Worm (Caenorhabditis elegans) whole organism, young adult: Measurements from ENCODE around the gene C49A9.4.

Experiments used
- B0019.2 ChIP-seq: fragments of 200-800 bp; sonication (Bioruptor generic); conservative IDR thresholded peaks from 2 replicates; pipeline ENCODE4 v1.3.6; 2022; ENCODE audit warnings: missing genetic modification reagents, missing genetic modification characterization, missing compliant biosample characterization
- D2030.7 ChIP-seq: fragments of 200-800 bp; sonication (Bioruptor generic); IDR thresholded peaks from 2 replicates; pipeline ENCODE4 v1.3.6; 2022; ENCODE audit warnings: missing genetic modification reagents, missing genetic modification characterization, missing compliant biosample characterization
- F37B4.10 ChIP-seq: fragments of 200-800 bp; sonication (Bioruptor generic); IDR thresholded peaks from 2 replicates; pipeline ENCODE4 v1.3.6; 2022; ENCODE audit warnings: missing genetic modification characterization, missing compliant biosample characterization
- F57A8.1 ChIP-seq: fragments of 200-800 bp; sonication (Bioruptor generic); optimal IDR thresholded peaks from 2 replicates; lab custom pipeline; 2018; ENCODE audit warnings: mild to moderate bottlenecking, missing genetic modification characterization, moderate library complexity, missing compliant biosample characterization
- F57C9.4 ChIP-seq: sonication (generic microtip); optimal IDR thresholded peaks from 2 replicates; lab custom pipeline; 2017; ENCODE audit warnings: mild to moderate bottlenecking, missing genetic modification characterization, missing compliant biosample characterization
- K12H6.12 ChIP-seq: fragments of 200-800 bp; sonication (Bioruptor generic); optimal IDR thresholded peaks from 2 replicates; lab custom pipeline; 2018; ENCODE audit warnings: mild to moderate bottlenecking, missing genetic modification characterization, missing compliant biosample characterization
- T26A5.8 ChIP-seq: sonication (generic microtip); optimal IDR thresholded peaks from 2 replicates; lab custom pipeline; 2016; ENCODE audit warnings: missing genetic modification characterization, missing compliant biosample characterization
- Y53G8AR.9 ChIP-seq: fragments of 200-800 bp; sonication (Bioruptor generic); conservative IDR thresholded peaks from 2 replicates; pipeline ENCODE4 v1.3.6; 2022; ENCODE audit warnings: missing genetic modification reagents, missing genetic modification characterization, missing compliant biosample characterization
- Y79H2A.3 ChIP-seq: fragments of 200-800 bp; sonication (Bioruptor generic); conservative IDR thresholded peaks from 2 replicates; pipeline ENCODE4 v1.3.6; 2022; ENCODE audit warnings: missing genetic modification reagents, missing genetic modification characterization, missing compliant biosample characterization
- Y95B8A.8 ChIP-seq: fragments of 200-800 bp; sonication (Bioruptor generic); IDR thresholded peaks from 2 replicates; pipeline ENCODE4 v1.3.6; 2022; ENCODE audit warnings: missing genetic modification reagents, missing genetic modification characterization, missing compliant biosample characterization
- bed-1 ChIP-seq: fragments of 200-800 bp; sonication (Bioruptor generic); IDR thresholded peaks from 2 replicates; pipeline ENCODE4 v1.3.6; 2022; ENCODE audit warnings: missing genetic modification reagents, missing genetic modification characterization, missing compliant biosample characterization
- bed-2 ChIP-seq: fragments of 200-800 bp; sonication (Bioruptor generic); IDR thresholded peaks from 2 replicates; pipeline ENCODE4 v1.3.6; 2022; ENCODE audit warnings: missing genetic modification reagents, missing genetic modification characterization, missing compliant biosample characterization
- ceh-58 ChIP-seq: fragments of 200-800 bp; sonication (Bioruptor generic); IDR thresholded peaks from 2 replicates; pipeline ENCODE4 v1.3.6; 2022; ENCODE audit warnings: missing genetic modification characterization, missing compliant biosample characterization
- efl-1 ChIP-seq: fragments of 150-350 bp; optimal IDR thresholded peaks from 2 replicates; lab custom pipeline; 2014; ENCODE audit warnings: missing biosample characterization, missing genetic modification reagents, missing genetic modification characterization
- egl-18 ChIP-seq: fragments of 200-800 bp; sonication (Bioruptor generic); IDR thresholded peaks from 2 replicates; pipeline ENCODE4 v1.3.6; 2022; ENCODE audit warnings: missing genetic modification reagents, missing genetic modification characterization, missing compliant biosample characterization
- hmg-20 ChIP-seq: fragments of 200-800 bp; sonication (Bioruptor generic); IDR thresholded peaks from 2 replicates; pipeline ENCODE4 v1.3.6; 2022; ENCODE audit warnings: missing genetic modification reagents, missing genetic modification characterization, missing compliant biosample characterization
- lin-40 ChIP-seq: sonication (generic microtip); optimal IDR thresholded peaks from 2 replicates; lab custom pipeline; 2016; ENCODE audit warnings: missing genetic modification characterization, mild to moderate bottlenecking, missing compliant biosample characterization, missing genotype, missing genetic modification reagents
- lir-1 ChIP-seq: fragments of 200-800 bp; sonication (Bioruptor generic); conservative IDR thresholded peaks from 2 replicates; pipeline ENCODE4 v1.3.6; 2022; ENCODE audit warnings: missing genetic modification reagents, missing genetic modification characterization, missing compliant biosample characterization
- lsl-1 ChIP-seq: fragments of 200-800 bp; sonication (Bioruptor generic); optimal IDR thresholded peaks from 2 replicates; lab custom pipeline; 2018; ENCODE audit warnings: mild to moderate bottlenecking, missing genetic modification characterization, moderate library complexity, missing compliant biosample characterization
- madf-3 ChIP-seq: fragments of 200-800 bp; sonication (Bioruptor generic); IDR thresholded peaks from 2 replicates; pipeline ENCODE4 v1.3.6; 2022; ENCODE audit warnings: missing genetic modification reagents, missing genetic modification characterization, missing compliant biosample characterization
- nhr-120 ChIP-seq: fragments of 200-800 bp; sonication (Bioruptor generic); IDR thresholded peaks from 2 replicates; pipeline ENCODE4 v1.3.6; 2022; ENCODE audit warnings: missing genetic modification characterization, missing compliant biosample characterization
- nhr-80 ChIP-seq: sonication (generic microtip); optimal IDR thresholded peaks from 2 replicates; lab custom pipeline; 2016; ENCODE audit warnings: missing genetic modification characterization, missing compliant biosample characterization
- pbrm-1 ChIP-seq: fragments of 200-800 bp; sonication (Bioruptor generic); IDR thresholded peaks from 2 replicates; pipeline ENCODE4 v1.3.6; 2022; ENCODE audit warnings: missing genetic modification reagents, missing genetic modification characterization, missing compliant biosample characterization
- rcor-1 ChIP-seq: fragments of 200-800 bp; sonication (Bioruptor generic); IDR thresholded peaks from 2 replicates; pipeline ENCODE4 v1.3.6; 2022; ENCODE audit warnings: missing genetic modification reagents, missing genetic modification characterization, missing compliant biosample characterization
- rec-8 ChIP-seq, 2 experiments: sonication (generic microtip); optimal IDR thresholded peaks; 2 replicates each; lab custom pipeline; 2016; ENCODE audit warnings: mild to moderate bottlenecking in 2 of 2, missing genetic modification characterization in 2 of 2, missing genetic modification reagents in 2 of 2, missing genotype in 2 of 2, missing biosample characterization in 1 of 2, missing compliant biosample characterization in 1 of 2, moderate library complexity in 1 of 2
- sdz-38 ChIP-seq: sonication (generic microtip); optimal IDR thresholded peaks from 2 replicates; lab custom pipeline; 2016; ENCODE audit warnings: missing genotype, missing genetic modification characterization, missing compliant biosample characterization
- tbp1 ChIP-seq: fragments of 200-800 bp; sonication (Bioruptor generic); optimal IDR thresholded peaks from 2 replicates; lab custom pipeline; 2018; ENCODE audit warnings: mild to moderate bottlenecking, missing genetic modification characterization, missing compliant biosample characterization
- tbx-9 ChIP-seq: sonication (generic microtip); optimal IDR thresholded peaks from 2 replicates; lab custom pipeline; 2016; ENCODE audit warnings: borderline replicate concordance, missing genetic modification characterization, inconsistent platforms, missing compliant biosample characterization
- tlf-1 ChIP-seq: fragments of 200-800 bp; sonication (Bioruptor generic); optimal IDR thresholded peaks from 2 replicates; lab custom pipeline; 2018; ENCODE audit warnings: mild to moderate bottlenecking, missing genetic modification characterization, missing compliant biosample characterization
- unc-130 ChIP-seq: sonication (generic microtip); optimal IDR thresholded peaks from 2 replicates; lab custom pipeline; 2016; ENCODE audit warnings: missing genetic modification reagents, missing genetic modification characterization, missing compliant biosample characterization
- ztf-18 ChIP-seq: sonication (generic microtip); optimal IDR thresholded peaks from 2 replicates; lab custom pipeline; 2016; ENCODE audit warnings: missing genotype, mild to moderate bottlenecking, missing genetic modification characterization, missing compliant biosample characterization
- ztf-22 ChIP-seq: fragments of 200-800 bp; sonication (Bioruptor generic); optimal IDR thresholded peaks from 2 replicates; lab custom pipeline; 2018; ENCODE audit warnings: mild to moderate bottlenecking, missing genetic modification characterization, moderate library complexity, missing compliant biosample characterization
- ztf-25 ChIP-seq: fragments of 200-800 bp; sonication (Bioruptor generic); IDR thresholded peaks from 2 replicates; pipeline ENCODE4 v1.3.6; 2022; ENCODE audit warnings: missing genetic modification reagents, missing genetic modification characterization, missing compliant biosample characterization

Gene C49A9.4

ce11 chrIV:6217066-6217465, 2.4 kb upstream of the C49A9.4 start, which contains the start of gene C49A9.9:
TSS of gene C49A9.9 (plus strand) at chrIV:6217372.
- TF ChIP-seq D2030.7 (GFP tag; lab: Robert Waterston, UW) = no peak
- peak; percentile 40 for TF ChIP-seq nhr-80 (tag; lab: Kevin White, UChicago)

DNA sequence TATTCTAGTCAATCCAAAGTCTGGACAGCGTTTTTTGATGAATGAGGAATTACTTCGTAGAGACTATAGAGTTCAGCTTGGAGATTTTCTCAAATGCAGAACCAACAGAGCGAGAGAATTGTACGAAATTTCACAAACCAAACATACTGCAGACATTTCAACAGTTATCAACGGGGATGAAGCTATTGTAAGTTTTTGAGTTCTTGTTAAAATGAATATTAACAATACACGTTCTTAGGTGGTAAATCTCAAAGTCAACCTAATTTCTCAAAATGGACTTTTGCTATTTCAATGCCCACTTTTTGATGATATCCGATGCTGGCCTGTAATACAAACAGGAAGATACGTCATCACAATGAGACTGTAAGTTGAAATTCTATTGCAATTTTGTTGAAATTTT, 2.0 kb upstream of the C49A9.4 start:
- TF ChIP-seq lir-1 (GFP tag; lab: Robert Waterston, UW) (no peak), F37B4.10 (GFP tag; lab: Robert Waterston, UW) (no peak), Y79H2A.3 (GFP tag; lab: Robert Waterston, UW) (no peak), ztf-25 (GFP tag; lab: Robert Waterston, UW) (no peak), tbp1 (GFP tag; lab: Kevin White, UChicago) (no peak), lsl-1 (no peak), madf-3 (GFP tag; lab: Robert Waterston, UW) (no peak), nhr-120 (GFP tag; lab: Robert Waterston, UW) (no peak), T26A5.8 (no peak), ztf-22 (GFP tag; lab: Kevin White, UChicago) (no peak), F57A8.1 (GFP tag; lab: Kevin White, UChicago) (no peak), ceh-58 (GFP tag; lab: Robert Waterston, UW) (no peak), tlf-1 (GFP tag; lab: Kevin White, UChicago) (no peak), tbx-9 (no peak), pbrm-1 (GFP tag; lab: Robert Waterston, UW) (no peak), B0019.2 (GFP tag; lab: Robert Waterston, UW) (no peak), K12H6.12 (tag; lab: Kevin White, UChicago) (no peak), ztf-18 (tag; lab: Kevin White, UChicago) (no peak)

DNA sequence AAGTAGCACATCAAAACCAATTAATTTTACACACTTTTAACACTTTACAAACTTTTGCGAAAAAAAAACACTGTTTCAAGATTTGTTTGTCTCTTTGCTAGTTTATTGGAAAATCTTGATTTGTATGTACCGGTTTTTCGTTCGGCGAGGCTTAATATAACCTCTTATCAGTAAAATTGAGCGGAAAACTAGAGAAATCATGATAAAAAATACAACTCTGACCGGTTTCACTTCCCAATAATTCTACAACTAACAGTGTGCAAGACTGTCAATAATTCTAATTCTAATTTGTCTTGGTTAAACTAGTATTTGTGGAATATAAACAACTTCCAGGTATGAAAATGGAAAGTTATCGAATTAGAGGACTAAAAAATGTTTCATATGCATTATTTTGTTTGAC, 2.4 kb downstream of the C49A9.4 start, which contains the start of gene C49A9.3:
Gene C49A9.3, plus strand, starts transcription at position 212 of the 400 bp plus-strand sequence.
- TF ChIP-seq Y95B8A.8 (GFP tag; lab: Robert Waterston, UW) = no peak
- no peak for TF ChIP-seq sdz-38
- TF ChIP-seq nhr-80 (tag; lab: Kevin White, UChicago) = peak; percentile 64
- TF ChIP-seq, all 124 proteins: peak for 1

ce11 chrIV:6225143-6225542, 5.7 kb downstream of the C49A9.4 start, which contains the start of gene C49A9.2:
TSS of gene C49A9.2 (plus strand) at chrIV:6225443.
- TF ChIP-seq unc-130 (no peak), rec-8 (tag; optimal IDR thresholded peaks at IDR 0.05; lab: Kevin White, UChicago) (no peak), F57C9.4 (tag; lab: Kevin White, UChicago) (no peak), nhr-80 (tag; lab: Kevin White, UChicago) (peak; percentile 38)

DNA sequence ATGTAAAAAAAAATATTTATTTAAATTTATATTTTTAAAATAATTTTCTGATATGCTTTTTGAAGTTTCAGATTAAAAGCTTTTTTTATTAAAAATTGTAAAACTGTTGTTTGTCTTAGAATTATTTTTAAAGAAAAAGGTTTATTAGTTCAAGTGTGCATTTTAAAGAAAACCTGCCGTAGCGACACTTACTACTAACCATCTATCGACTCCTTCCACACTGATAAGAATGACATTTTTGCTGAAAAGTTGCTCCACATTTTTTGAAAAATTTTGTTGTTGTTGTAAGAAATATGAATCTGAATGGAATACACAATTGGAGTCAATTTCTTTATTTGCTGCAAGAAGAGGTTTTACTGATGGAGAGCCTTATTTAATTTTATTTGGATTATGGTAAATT, 8.5 kb downstream of the C49A9.4 start, which contains the start of gene C49A9.1:
Gene C49A9.1, plus strand, starts transcription at position 217 of the 400 bp plus-strand sequence.
- TF ChIP-seq bed-2 (GFP tag; lab: Robert Waterston, UW) (no peak), egl-18 (no peak), T26A5.8 (no peak), madf-3 (GFP tag; lab: Robert Waterston, UW) (no peak), nhr-80 (tag; lab: Kevin White, UChicago) (peak; percentile 19), K12H6.12 (tag; lab: Kevin White, UChicago) (no peak), lsl-1 (no peak)
- TF ChIP-seq, all 124 proteins: peak for 1

ce11 chrIV:6230560-6231073, 11.1 kb downstream of the C49A9.4 start, which contains the start of gene F58F9.4:
TSS of gene F58F9.4 (plus strand) at chrIV:6231023.
- TF ChIP-seq bed-1 (GFP tag; lab: Robert Waterston, UW) = no peak
- no peak for TF ChIP-seq hmg-20 (GFP tag; lab: Robert Waterston, UW)
- peak; percentile 37 for TF ChIP-seq nhr-80 (tag; lab: Kevin White, UChicago)
- TF ChIP-seq efl-1 (GFP tag; lab: Kevin White, UChicago) = no peak
- TF ChIP-seq rcor-1 = no peak
- no peak for TF ChIP-seq lin-40 (tag; lab: Kevin White, UChicago)
- no peak for TF ChIP-seq Y53G8AR.9 (GFP tag; lab: Robert Waterston, UW)
